Worm (Caenorhabditis elegans): ENCODE data around the gene frm-7.
A peak's percentile ranks its signal among the peaks of the same experiment; 100 is the strongest.

The frm-7 gene

ce11 chrV:12343419-12343969, 41.2 kb downstream of the frm-7 start, which contains the start of gene tomm-20 (continued):
- peak; percentile 56 for TF ChIP-seq F49E8.2 (tag; optimal IDR thresholded peaks at IDR 0.05; ENCODE audit: insufficient read depth)
- TF ChIP-seq K12H6.12 (tag; optimal IDR thresholded peaks at IDR 0.05) = peak; percentile 39
- no peak for TF ChIP-seq F57A8.1 (GFP tag; optimal IDR thresholded peaks at IDR 0.05)
- no peak for TF ChIP-seq F57C9.4 (tag; optimal IDR thresholded peaks at IDR 0.05)
- peak; percentile 69 for TF ChIP-seq unc-130 (GFP tag; optimal IDR thresholded peaks at IDR 0.05)
- no peak for TF ChIP-seq Y95B8A.8 (GFP tag; IDR thresholded peaks at IDR 0.05)
- no peak for TF ChIP-seq nfya-2 (GFP tag; IDR thresholded peaks at IDR 0.05)
- no peak for TF ChIP-seq nhr-27 (tag; optimal IDR thresholded peaks at IDR 0.05)
- peak; percentile 47 for TF ChIP-seq somi-1 (GFP tag; optimal IDR thresholded peaks at IDR 0.05)

- TF ChIP-seq hmg-20 (GFP tag; IDR thresholded peaks at IDR 0.05) = no peak
Observed at ce11 chrV:12344845-12345244, 42.6 kb downstream of the frm-7 start, which contains the start of gene F23H12.3. Gene F23H12.3 (plus strand): TSS chrV:12345145.

ce11 chrV:12345808-12346207, 43.5 kb downstream of the frm-7 start, which contains the start of gene snb-2:
Gene snb-2 (minus strand): TSS chrV:12345908.
- no peak for TF ChIP-seq lsl-1 (GFP tag; optimal IDR thresholded peaks at IDR 0.05)
- no peak for TF ChIP-seq hlh-26 (GFP tag; conservative IDR thresholded peaks at IDR 0.05)

ce11 chrV:12347854-12348253, 45.6 kb downstream of the frm-7 start:
- TF ChIP-seq lin-40 (tag; optimal IDR thresholded peaks at IDR 0.05) (no peak), Y67H2A.10 (GFP tag; conservative IDR thresholded peaks at IDR 0.05) (no peak), ztf-6 (GFP tag; IDR thresholded peaks at IDR 0.05) (no peak), nhr-80 (tag; optimal IDR thresholded peaks at IDR 0.05) (peak; percentile 37), let-526 (GFP tag; IDR thresholded peaks at IDR 0.05) (no peak), nhr-90 (tag; optimal IDR thresholded peaks at IDR 0.05) (no peak), ama-1 (optimal IDR thresholded peaks at IDR 0.05) (no peak), ama-1 (GFP tag; optimal IDR thresholded peaks at IDR 0.05) (no peak)

ce11 chrV:12349365-12349764, 47.1 kb downstream of the frm-7 start:
- no peak for TF ChIP-seq madf-8 (GFP tag; conservative IDR thresholded peaks at IDR 0.05)
- no peak for TF ChIP-seq ztf-28 (GFP tag; IDR thresholded peaks at IDR 0.05)
- TF ChIP-seq fkh-3 (tag; optimal IDR thresholded peaks at IDR 0.05) = no peak
- TF ChIP-seq ccch-3 (GFP tag; optimal IDR thresholded peaks at IDR 0.05) = no peak
- no peak for TF ChIP-seq xnd-1 (tag; optimal IDR thresholded peaks at IDR 0.05)
- TF ChIP-seq hmg-20 (GFP tag; IDR thresholded peaks at IDR 0.05) = no peak
- TF ChIP-seq athp-1 (tag; optimal IDR thresholded peaks at IDR 0.05) = no peak
- TF ChIP-seq tlf-1 (GFP tag; optimal IDR thresholded peaks at IDR 0.05) = no peak
- TF ChIP-seq F57A8.1 (GFP tag; optimal IDR thresholded peaks at IDR 0.05) = no peak
- TF ChIP-seq dpl-1 (GFP tag; optimal IDR thresholded peaks at IDR 0.05) = no peak

- TF ChIP-seq lsl-1 (GFP tag; optimal IDR thresholded peaks at IDR 0.05) = no peak
- TF ChIP-seq lin-26 (GFP tag; IDR thresholded peaks at IDR 0.05) = 0 out of 2 replicates have a peak, but pooled peaks have one; percentile 12
Observed at ce11 chrV:12351842-12352241, 49.6 kb downstream of the frm-7 start.

ce11 chrV:12352445-12352844, 50.2 kb downstream of the frm-7 start, which contains the start of gene sqt-3:
Gene sqt-3 (plus strand): TSS chrV:12352745.
- TF ChIP-seq ztf-25 (GFP tag; IDR thresholded peaks at IDR 0.05) (no peak), attf-6 (GFP tag; IDR thresholded peaks at IDR 0.05) (no peak), gei-17 (GFP tag; optimal IDR thresholded peaks at IDR 0.05) (no peak), B0336.3 (GFP tag; IDR thresholded peaks at IDR 0.05) (no peak), ceh-79 (tag; optimal IDR thresholded peaks at IDR 0.05) (no peak), F55B11.4 (tag; optimal IDR thresholded peaks at IDR 0.05; ENCODE audit: borderline replicate concordance, insufficient read depth) (no peak), dpff-1 (tag; optimal IDR thresholded peaks at IDR 0.05) (no peak), K11D2.4 (GFP tag; IDR thresholded peaks at IDR 0.05) (no peak), hrde-1 (tag; optimal IDR thresholded peaks at IDR 0.05; ENCODE audit: borderline replicate concordance) (no peak), madf-3 (GFP tag; IDR thresholded peaks at IDR 0.05) (no peak), mes-4 (tag; optimal IDR thresholded peaks at IDR 0.05) (no peak), mcd-1 (GFP tag; IDR thresholded peaks at IDR 0.05) (no peak)
